Worm (Caenorhabditis elegans) whole organism, L1 larva: ENCODE results near the gene acs-11.
A peak's percentile ranks its signal among the peaks of the same experiment; 100 is the strongest.

Experiments
- C34B4.2 ChIP-seq: sonication (generic microtip); optimal IDR thresholded peaks from 2 replicates; lab custom pipeline; 2017; ENCODE audit warnings: mild to moderate bottlenecking, missing genetic modification characterization, missing compliant biosample characterization
- F16B12.6 ChIP-seq: fragments of 150-350 bp; optimal IDR thresholded peaks from 2 replicates; lab custom pipeline; 2014; ENCODE audit warnings: missing biosample characterization, missing genetic modification characterization
- Y116A8C.19 ChIP-seq: sonication (generic microtip); optimal IDR thresholded peaks from 2 replicates; lab custom pipeline; 2016; ENCODE audit warnings: missing compliant biosample characterization, missing genetic modification characterization, borderline replicate concordance
- aha-1 ChIP-seq: fragments of 150-350 bp; optimal IDR thresholded peaks from 2 replicates; lab custom pipeline; 2014; ENCODE audit warnings: missing biosample characterization, missing genetic modification characterization
- alr-1 ChIP-seq: fragments of 200-800 bp; sonication (Bioruptor generic); optimal IDR thresholded peaks from 2 replicates; lab custom pipeline; 2018; ENCODE audit warnings: borderline replicate concordance, mild to moderate bottlenecking, missing genetic modification characterization, missing compliant biosample characterization
- ama-1 ChIP-seq: fragments of 150-350 bp; optimal IDR thresholded peaks from 2 replicates; lab custom pipeline; 2014
- blmp-1 ChIP-seq: fragments of 150-350 bp; optimal IDR thresholded peaks from 2 replicates; lab custom pipeline; 2014; ENCODE audit warnings: missing biosample characterization, missing genetic modification characterization
- ceh-63 ChIP-seq: fragments of 200-800 bp; sonication (Bioruptor generic); optimal IDR thresholded peaks from 2 replicates; lab custom pipeline; 2018; ENCODE audit warnings: mild to moderate bottlenecking, missing genetic modification characterization, missing compliant biosample characterization
- ceh-8 ChIP-seq: fragments of 200-800 bp; sonication (Bioruptor generic); optimal IDR thresholded peaks from 2 replicates; lab custom pipeline; 2018; ENCODE audit warnings: mild to moderate bottlenecking, missing genetic modification characterization, moderate library complexity, missing compliant biosample characterization
- ceh-82 ChIP-seq, 3 experiments: fragments of 150-350 bp in 1 of 3; sonication (generic microtip) in 2 of 3; optimal IDR thresholded peaks; 2 replicates each; lab custom pipeline; 2014 to 2017; ENCODE audit warnings: missing biosample characterization in 3 of 3, missing genetic modification characterization in 3 of 3
- ces-1 ChIP-seq: fragments of 150-350 bp; optimal IDR thresholded peaks from 2 replicates; lab custom pipeline; 2014; ENCODE audit warnings: missing biosample characterization, missing genetic modification reagents, missing genetic modification characterization
- dpl-1 ChIP-seq, 3 experiments: fragments of 150-350 bp in 2 of 3; sonication (generic microtip) in 1 of 3; optimal IDR thresholded peaks; 2 replicates each; lab custom pipeline; 2014 to 2017; ENCODE audit warnings: missing biosample characterization in 3 of 3, missing genetic modification characterization in 3 of 3, missing genetic modification reagents in 3 of 3
- dsc-1 ChIP-seq: sonication (generic microtip); optimal IDR thresholded peaks from 2 replicates; lab custom pipeline; 2016; ENCODE audit warnings: mild to moderate bottlenecking, missing genetic modification characterization, missing compliant biosample characterization
- efl-3 ChIP-seq: fragments of 200-800 bp; sonication (Bioruptor generic); optimal IDR thresholded peaks from 2 replicates; lab custom pipeline; 2018; ENCODE audit warnings: mild to moderate bottlenecking, missing genetic modification characterization, missing compliant biosample characterization
- egl-13 ChIP-seq: sonication (generic microtip); optimal IDR thresholded peaks from 2 replicates; lab custom pipeline; 2016; ENCODE audit warnings: missing genotype, missing genetic modification reagents, missing genetic modification characterization, missing compliant biosample characterization
- egl-27 ChIP-seq, 2 experiments: fragments of 150-350 bp in 1 of 2; sonication (generic microtip); optimal IDR thresholded peaks; 3 replicates each; lab custom pipeline; 2017 to 2018; ENCODE audit warnings: missing biosample characterization in 2 of 2, missing genetic modification characterization in 2 of 2, missing genetic modification reagents in 2 of 2
- elt-2 ChIP-seq: sonication (generic microtip); optimal IDR thresholded peaks from 2 replicates; lab custom pipeline; 2016; ENCODE audit warnings: missing genetic modification characterization, mild to moderate bottlenecking, inconsistent platforms, missing compliant biosample characterization, missing genetic modification reagents
- elt-3 ChIP-seq, 6 experiments: fragments of 150-350 bp in 1 of 6; sonication (generic microtip); optimal IDR thresholded peaks; 2 replicates each; lab custom pipeline; 2017 to 2018; ENCODE audit warnings: missing biosample characterization in 6 of 6, missing genetic modification characterization in 6 of 6, inconsistent platforms in 1 of 6
- fkh-4 ChIP-seq: sonication (generic microtip); optimal IDR thresholded peaks from 2 replicates; lab custom pipeline; 2016; ENCODE audit warnings: missing compliant biosample characterization, missing genetic modification characterization, borderline replicate concordance
- fkh-8 ChIP-seq: sonication (generic microtip); optimal IDR thresholded peaks from 2 replicates; lab custom pipeline; 2016; ENCODE audit warnings: mild to moderate bottlenecking, missing genetic modification characterization, missing compliant biosample characterization
- grh-1 ChIP-seq: fragments of 200-800 bp; sonication (Bioruptor generic); IDR thresholded peaks from 2 replicates; pipeline ENCODE4 v1.3.6; 2022; ENCODE audit warnings: missing genetic modification reagents, missing genetic modification characterization, missing compliant biosample characterization
- hlh-4 ChIP-seq: sonication (generic microtip); optimal IDR thresholded peaks from 2 replicates; lab custom pipeline; 2016; ENCODE audit warnings: mild to moderate bottlenecking, missing genetic modification characterization, missing compliant biosample characterization
- irx-1 ChIP-seq: sonication (generic microtip); optimal IDR thresholded peaks from 2 replicates; lab custom pipeline; 2016; ENCODE audit warnings: missing genetic modification characterization, missing compliant biosample characterization
- isw-1 ChIP-seq: fragments of 200-800 bp; sonication (Bioruptor generic); IDR thresholded peaks from 2 replicates; pipeline ENCODE4 v1.3.6; 2022; ENCODE audit warnings: missing genetic modification characterization, missing compliant biosample characterization
- lin-14 ChIP-seq: fragments of 200-800 bp; sonication (Bioruptor generic); optimal IDR thresholded peaks from 2 replicates; lab custom pipeline; 2018; ENCODE audit warnings: mild to moderate bottlenecking, missing genetic modification characterization, moderate library complexity, missing compliant biosample characterization
- lin-35 ChIP-seq, 2 experiments: fragments of 150-350 bp; optimal IDR thresholded peaks; 2 replicates each; lab custom pipeline; 2014; ENCODE audit warnings: missing biosample characterization in 2 of 2, missing genetic modification characterization in 2 of 2, missing genetic modification reagents in 2 of 2
- lsy-2 ChIP-seq, 2 experiments: fragments of 150-350 bp; optimal IDR thresholded peaks; 2 replicates each; lab custom pipeline; 2014; ENCODE audit warnings: missing biosample characterization in 2 of 2, missing genetic modification characterization in 2 of 2
- mef-2 ChIP-seq: fragments of 150-350 bp; optimal IDR thresholded peaks from 2 replicates; lab custom pipeline; 2014; ENCODE audit warnings: missing biosample characterization, missing genetic modification characterization
- nhr-11 ChIP-seq: fragments of 150-350 bp; optimal IDR thresholded peaks from 2 replicates; lab custom pipeline; 2014; ENCODE audit warnings: missing biosample characterization, missing genetic modification characterization
- nhr-12 ChIP-seq: sonication (generic microtip); optimal IDR thresholded peaks from 2 replicates; lab custom pipeline; 2017; ENCODE audit warnings: missing biosample characterization, missing genetic modification characterization
- nhr-19 ChIP-seq: fragments of 200-800 bp; sonication (Bioruptor generic); conservative IDR thresholded peaks from 2 replicates; pipeline ENCODE4 v1.3.6; 2022; ENCODE audit warnings: missing genetic modification characterization, missing compliant biosample characterization
- nhr-237 ChIP-seq: fragments of 150-350 bp; optimal IDR thresholded peaks from 2 replicates; lab custom pipeline; 2014; ENCODE audit warnings: missing biosample characterization, missing genetic modification characterization
- nhr-28 ChIP-seq: fragments of 150-350 bp; optimal IDR thresholded peaks from 2 replicates; lab custom pipeline; 2014; ENCODE audit warnings: missing biosample characterization, missing genetic modification characterization
- nhr-71 ChIP-seq: sonication (generic microtip); optimal IDR thresholded peaks from 2 replicates; lab custom pipeline; 2016; ENCODE audit warnings: mild to moderate bottlenecking, missing genetic modification characterization, moderate library complexity, missing compliant biosample characterization
- nhr-76 ChIP-seq: sonication (generic microtip); optimal IDR thresholded peaks from 2 replicates; lab custom pipeline; 2017; ENCODE audit warnings: missing biosample characterization, missing genetic modification characterization
- nhr-77 ChIP-seq: fragments of 150-350 bp; optimal IDR thresholded peaks from 2 replicates; lab custom pipeline; 2014; ENCODE audit warnings: missing biosample characterization, missing genetic modification characterization
- nhr-84 ChIP-seq: sonication (generic microtip); optimal IDR thresholded peaks from 2 replicates; lab custom pipeline; 2017; ENCODE audit warnings: missing biosample characterization, missing genetic modification characterization
- nhr-85 ChIP-seq: sonication (generic microtip); peaks from one replicate; lab custom pipeline; 2016; ENCODE audit warnings: missing genetic modification characterization, inconsistent platforms, missing compliant biosample characterization
- pax-3 ChIP-seq: fragments of 200-800 bp; sonication (Bioruptor generic); optimal IDR thresholded peaks from 2 replicates; lab custom pipeline; 2018; ENCODE audit warnings: mild to moderate bottlenecking, missing genetic modification characterization, moderate library complexity, missing compliant biosample characterization
- pqm-1 ChIP-seq: sonication (generic microtip); optimal IDR thresholded peaks from 3 replicates; lab custom pipeline; 2017; ENCODE audit warnings: missing biosample characterization, missing genetic modification characterization
- rnt-1 ChIP-seq: sonication (generic microtip); optimal IDR thresholded peaks from 2 replicates; lab custom pipeline; 2016; ENCODE audit warnings: mild to moderate bottlenecking, missing genetic modification characterization, moderate library complexity, missing compliant biosample characterization
- snu-23 ChIP-seq: sonication (generic microtip); optimal IDR thresholded peaks from 2 replicates; lab custom pipeline; 2016; ENCODE audit warnings: missing genetic modification characterization, missing compliant biosample characterization
- sox-4 ChIP-seq: sonication (generic microtip); optimal IDR thresholded peaks from 2 replicates; lab custom pipeline; 2016; ENCODE audit warnings: missing genetic modification characterization, missing compliant biosample characterization
- sptf-1 ChIP-seq: fragments of 150-350 bp; optimal IDR thresholded peaks from 2 replicates; lab custom pipeline; 2014; ENCODE audit warnings: missing biosample characterization, missing genetic modification characterization
- sup-37 ChIP-seq: fragments of 200-800 bp; sonication (Bioruptor generic); optimal IDR thresholded peaks from 2 replicates; lab custom pipeline; 2018; ENCODE audit warnings: mild to moderate bottlenecking, missing genetic modification characterization, missing compliant biosample characterization
- tbx-2 ChIP-seq: sonication (generic microtip); optimal IDR thresholded peaks from 2 replicates; lab custom pipeline; 2016; ENCODE audit warnings: missing genetic modification characterization, missing compliant biosample characterization
- unc-98 ChIP-seq: fragments of 200-800 bp; sonication (Bioruptor generic); IDR thresholded peaks from 2 replicates; pipeline ENCODE4 v1.3.6; 2022; ENCODE audit warnings: missing genetic modification characterization, missing compliant biosample characterization
- vab-15 ChIP-seq: sonication (generic microtip); optimal IDR thresholded peaks from 2 replicates; lab custom pipeline; 2017; ENCODE audit warnings: missing genotype, mild to moderate bottlenecking, missing genetic modification characterization, missing compliant biosample characterization
- xbp-1 ChIP-seq: sonication (generic microtip); optimal IDR thresholded peaks from 2 replicates; lab custom pipeline; 2016; ENCODE audit warnings: missing genetic modification characterization, missing compliant biosample characterization
- zag-1 ChIP-seq: fragments of 150-350 bp; optimal IDR thresholded peaks from 2 replicates; lab custom pipeline; 2014; ENCODE audit warnings: missing biosample characterization, missing genetic modification characterization
- zip-4 ChIP-seq: fragments of 200-800 bp; sonication (Bioruptor generic); optimal IDR thresholded peaks from 2 replicates; lab custom pipeline; 2018; ENCODE audit warnings: mild to moderate bottlenecking, missing genetic modification characterization, moderate library complexity, missing compliant biosample characterization
- ztf-11 ChIP-seq, 2 experiments: sonication (generic microtip); optimal IDR thresholded peaks; 2 replicates each; lab custom pipeline; 2016 to 2017; ENCODE audit warnings: missing genetic modification characterization in 2 of 2, missing biosample characterization in 1 of 2, missing compliant biosample characterization in 1 of 2
- ztf-4 ChIP-seq: fragments of 150-350 bp; optimal IDR thresholded peaks from 2 replicates; lab custom pipeline; 2014; ENCODE audit warnings: missing biosample characterization, missing genetic modification characterization

Gene acs-11

ce11 chrII:4739984-4740462, 1.9 kb upstream of the acs-11 start, which contains the start of gene eas-1 (continued):
- TF ChIP-seq snu-23 (GFP tag; lab: Kevin White, UChicago), result peak; percentile 86
- no peak for TF ChIP-seq nhr-84
- TF ChIP-seq aha-1 (tag; lab: Kevin White, UChicago), result no peak
- peak; percentile 82 to 87 for TF ChIP-seq lsy-2 (tag; optimal IDR thresholded peaks at IDR 0.05; lab: Kevin White, UChicago)
- TF ChIP-seq ama-1, result no peak
- peak; percentile 91 for TF ChIP-seq nhr-71 (tag; lab: Kevin White, UChicago)
- TF ChIP-seq egl-13, result peak; percentile 84
- peak; percentile 85 for TF ChIP-seq unc-98
- TF ChIP-seq pqm-1 (tag; lab: Kevin White, UChicago), result no peak
- peak; percentile 9 for TF ChIP-seq mef-2 (tag; lab: Kevin White, UChicago)
- TF ChIP-seq zip-4 (GFP tag; lab: Kevin White, UChicago), result peak; percentile 10
- TF ChIP-seq vab-15 (tag; lab: Kevin White, UChicago), result peak; percentile 57
- peak; percentile 87 for TF ChIP-seq pax-3 (tag; lab: Kevin White, UChicago)
- no peak for TF ChIP-seq alr-1
- peak; percentile 92 to 96 (median 95) for TF ChIP-seq dpl-1 (GFP tag; optimal IDR thresholded peaks at IDR 0.05; lab: Kevin White, UChicago)
- peak; percentile 86 for TF ChIP-seq dsc-1 (tag; lab: Kevin White, UChicago)
- TF ChIP-seq ztf-11 (tag; optimal IDR thresholded peaks at IDR 0.05; lab: Kevin White, UChicago), result peak in 1 of 2 experiments; percentile 88
- peak; percentile 87 for TF ChIP-seq sox-4 (tag; lab: Kevin White, UChicago)
- peak; percentile 91 for TF ChIP-seq tbx-2
- no peak for TF ChIP-seq hlh-4 (tag; lab: Kevin White, UChicago)
- TF ChIP-seq grh-1 (GFP tag; lab: Robert Waterston, UW), result peak; percentile 61
- TF ChIP-seq ztf-4 (tag; lab: Kevin White, UChicago), result no peak
- TF ChIP-seq efl-3 (GFP tag; lab: Kevin White, UChicago), result peak; percentile 29
- peak; percentile 52 for TF ChIP-seq Y116A8C.19 (tag; lab: Kevin White, UChicago)
- TF ChIP-seq elt-3 (tag; optimal IDR thresholded peaks at IDR 0.05; lab: Kevin White, UChicago), result peak in 3 of 6 experiments; percentile 1 to 79 (median 19)
- no peak for TF ChIP-seq nhr-11
- TF ChIP-seq nhr-19, result peak; percentile 82
- TF ChIP-seq elt-2, result peak; percentile 91
- peak; percentile 62 to 79 (median 78) for TF ChIP-seq ceh-82 (tag; optimal IDR thresholded peaks at IDR 0.05; lab: Kevin White, UChicago)
- TF ChIP-seq isw-1 (GFP tag; lab: Robert Waterston, UW), result peak; percentile 81
- peak; percentile 92 for TF ChIP-seq irx-1 (tag; lab: Kevin White, UChicago)
- no peak for TF ChIP-seq nhr-76 (tag; lab: Kevin White, UChicago)
- TF ChIP-seq F16B12.6 (tag; lab: Kevin White, UChicago), result peak; percentile 81
- no peak for TF ChIP-seq egl-27 (tag; optimal IDR thresholded peaks at IDR 0.05; lab: Kevin White, UChicago)
- no peak for TF ChIP-seq C34B4.2 (tag; lab: Kevin White, UChicago)
- TF ChIP-seq nhr-85 (tag; lab: Kevin White, UChicago), result peak; percentile 88
- no peak for TF ChIP-seq sptf-1 (tag; lab: Kevin White, UChicago)
- peak; percentile 82 for TF ChIP-seq fkh-8
- TF ChIP-seq lin-14 (GFP tag; lab: Kevin White, UChicago), result peak; percentile 83
- TF ChIP-seq nhr-237 (tag; lab: Kevin White, UChicago), result peak; percentile 26
- TF ChIP-seq lin-35 (GFP tag; optimal IDR thresholded peaks at IDR 0.05; lab: Kevin White, UChicago), result peak; percentile 96 to 97
- peak; percentile 63 for TF ChIP-seq ceh-8 (GFP tag; lab: Kevin White, UChicago)
- no peak for TF ChIP-seq zag-1 (tag; lab: Kevin White, UChicago)
- TF ChIP-seq rnt-1 (tag; lab: Kevin White, UChicago), result peak; percentile 98
- TF ChIP-seq ceh-63, result no peak
- peak; percentile 73 for TF ChIP-seq blmp-1
- no peak for TF ChIP-seq nhr-12 (tag; lab: Kevin White, UChicago)
- no peak for TF ChIP-seq nhr-28 (tag; lab: Kevin White, UChicago)
- no peak for TF ChIP-seq sup-37 (GFP tag; lab: Kevin White, UChicago)
- peak; percentile 86 for TF ChIP-seq fkh-4 (tag; lab: Kevin White, UChicago)
- TF ChIP-seq xbp-1, result peak; percentile 97
- TF ChIP-seq nhr-77 (tag; lab: Kevin White, UChicago), result no peak
- TF ChIP-seq ces-1, result no peak
